Worm (Caenorhabditis elegans) whole organism, L1 larva: ENCODE data around the gene C42C1.19.

Source experiments
- F16B12.6 ChIP-seq: fragments of 150-350 bp; optimal IDR thresholded peaks from 2 replicates; lab custom pipeline; 2014; ENCODE audit warnings: missing biosample characterization, missing genetic modification characterization
- blmp-1 ChIP-seq: fragments of 150-350 bp; optimal IDR thresholded peaks from 2 replicates; lab custom pipeline; 2014; ENCODE audit warnings: missing biosample characterization, missing genetic modification characterization
- ceh-82 ChIP-seq, 3 experiments: fragments of 150-350 bp in 1 of 3; sonication (generic microtip) in 2 of 3; optimal IDR thresholded peaks; 2 replicates each; lab custom pipeline; 2014 to 2017; ENCODE audit warnings: missing biosample characterization in 3 of 3, missing genetic modification characterization in 3 of 3
- ceh-90 ChIP-seq: sonication (generic microtip); optimal IDR thresholded peaks from 2 replicates; lab custom pipeline; 2016; ENCODE audit warnings: missing genetic modification characterization, missing compliant biosample characterization
- dpl-1 ChIP-seq, 3 experiments: fragments of 150-350 bp in 2 of 3; sonication (generic microtip) in 1 of 3; optimal IDR thresholded peaks; 2 replicates each; lab custom pipeline; 2014 to 2017; ENCODE audit warnings: missing biosample characterization in 3 of 3, missing genetic modification characterization in 3 of 3, missing genetic modification reagents in 3 of 3
- dsc-1 ChIP-seq: sonication (generic microtip); optimal IDR thresholded peaks from 2 replicates; lab custom pipeline; 2016; ENCODE audit warnings: mild to moderate bottlenecking, missing genetic modification characterization, missing compliant biosample characterization
- efl-1 ChIP-seq, 4 experiments: fragments of 150-350 bp; optimal IDR thresholded peaks in 3 of 4; peaks in 1 of 4; 1 replicate in 1 of 4; 2 replicates in 3 of 4; lab custom pipeline; 2014; ENCODE audit warnings: missing biosample characterization in 2 of 4, missing genetic modification characterization in 2 of 4, missing genetic modification reagents in 2 of 4
- egl-27 ChIP-seq, 2 experiments: fragments of 150-350 bp in 1 of 2; sonication (generic microtip); optimal IDR thresholded peaks; 3 replicates each; lab custom pipeline; 2017 to 2018; ENCODE audit warnings: missing biosample characterization in 2 of 2, missing genetic modification characterization in 2 of 2, missing genetic modification reagents in 2 of 2
- elt-2 ChIP-seq: sonication (generic microtip); optimal IDR thresholded peaks from 2 replicates; lab custom pipeline; 2016; ENCODE audit warnings: missing genetic modification characterization, mild to moderate bottlenecking, inconsistent platforms, missing compliant biosample characterization, missing genetic modification reagents
- ets-5 ChIP-seq: fragments of 200-800 bp; sonication (Bioruptor generic); IDR thresholded peaks from 2 replicates; pipeline ENCODE4 v1.3.6; 2022; ENCODE audit warnings: missing genetic modification characterization, missing compliant biosample characterization
- fkh-4 ChIP-seq: sonication (generic microtip); optimal IDR thresholded peaks from 2 replicates; lab custom pipeline; 2016; ENCODE audit warnings: missing compliant biosample characterization, missing genetic modification characterization, borderline replicate concordance
- fkh-8 ChIP-seq: sonication (generic microtip); optimal IDR thresholded peaks from 2 replicates; lab custom pipeline; 2016; ENCODE audit warnings: mild to moderate bottlenecking, missing genetic modification characterization, missing compliant biosample characterization
- hlh-17 ChIP-seq: fragments of 200-800 bp; sonication (Bioruptor generic); optimal IDR thresholded peaks from 2 replicates; lab custom pipeline; 2018; ENCODE audit warnings: missing genetic modification characterization, mild to moderate bottlenecking, missing compliant biosample characterization, moderate library complexity, borderline replicate concordance
- hlh-4 ChIP-seq: sonication (generic microtip); optimal IDR thresholded peaks from 2 replicates; lab custom pipeline; 2016; ENCODE audit warnings: mild to moderate bottlenecking, missing genetic modification characterization, missing compliant biosample characterization
- irx-1 ChIP-seq: sonication (generic microtip); optimal IDR thresholded peaks from 2 replicates; lab custom pipeline; 2016; ENCODE audit warnings: missing genetic modification characterization, missing compliant biosample characterization
- lin-35 ChIP-seq, 2 experiments: fragments of 150-350 bp; optimal IDR thresholded peaks; 2 replicates each; lab custom pipeline; 2014; ENCODE audit warnings: missing biosample characterization in 2 of 2, missing genetic modification characterization in 2 of 2, missing genetic modification reagents in 2 of 2
- lsy-2 ChIP-seq, 2 experiments: fragments of 150-350 bp; optimal IDR thresholded peaks; 2 replicates each; lab custom pipeline; 2014; ENCODE audit warnings: missing biosample characterization in 2 of 2, missing genetic modification characterization in 2 of 2
- mdl-1 ChIP-seq, 2 experiments: fragments of 150-350 bp; optimal IDR thresholded peaks; 2 replicates each; lab custom pipeline; 2014 to 2017; ENCODE audit warnings: missing biosample characterization in 2 of 2, missing genetic modification characterization in 2 of 2, inconsistent platforms in 1 of 2
- mef-2 ChIP-seq: fragments of 150-350 bp; optimal IDR thresholded peaks from 2 replicates; lab custom pipeline; 2014; ENCODE audit warnings: missing biosample characterization, missing genetic modification characterization
- mep-1 ChIP-seq: fragments of 150-350 bp; optimal IDR thresholded peaks from 2 replicates; lab custom pipeline; 2014; ENCODE audit warnings: missing biosample characterization, missing genetic modification characterization
- nhr-84 ChIP-seq: sonication (generic microtip); optimal IDR thresholded peaks from 2 replicates; lab custom pipeline; 2017; ENCODE audit warnings: missing biosample characterization, missing genetic modification characterization
- rnt-1 ChIP-seq: sonication (generic microtip); optimal IDR thresholded peaks from 2 replicates; lab custom pipeline; 2016; ENCODE audit warnings: mild to moderate bottlenecking, missing genetic modification characterization, moderate library complexity, missing compliant biosample characterization
- skn-1 ChIP-seq: fragments of 150-350 bp; optimal IDR thresholded peaks from 2 replicates; lab custom pipeline; 2014; ENCODE audit warnings: missing biosample characterization, missing genetic modification characterization
- snpc-4 ChIP-seq: fragments of 150-350 bp; optimal IDR thresholded peaks from 2 replicates; lab custom pipeline; 2014; ENCODE audit warnings: missing biosample characterization, missing genetic modification characterization
- snu-23 ChIP-seq: sonication (generic microtip); optimal IDR thresholded peaks from 2 replicates; lab custom pipeline; 2016; ENCODE audit warnings: missing genetic modification characterization, missing compliant biosample characterization
- sup-37 ChIP-seq: fragments of 200-800 bp; sonication (Bioruptor generic); optimal IDR thresholded peaks from 2 replicates; lab custom pipeline; 2018; ENCODE audit warnings: mild to moderate bottlenecking, missing genetic modification characterization, missing compliant biosample characterization
- swsn-7 ChIP-seq: sonication (generic microtip); optimal IDR thresholded peaks from 2 replicates; lab custom pipeline; 2016; ENCODE audit warnings: missing genetic modification characterization, missing compliant biosample characterization
- xbp-1 ChIP-seq: sonication (generic microtip); optimal IDR thresholded peaks from 2 replicates; lab custom pipeline; 2016; ENCODE audit warnings: missing genetic modification characterization, missing compliant biosample characterization
- ztf-4 ChIP-seq: fragments of 150-350 bp; optimal IDR thresholded peaks from 2 replicates; lab custom pipeline; 2014; ENCODE audit warnings: missing biosample characterization, missing genetic modification characterization

C42C1.19 gene

ce11 chrIV:12282157-12282789 is at the start of gene C42C1.19, which contains the start of gene C42C1.12:
TSS of gene C42C1.19 (plus strand) at chrIV:12282739.
TSS of gene C42C1.12 (minus strand) at chrIV:12282207.
- peak; percentile 1 to 30 for TF ChIP-seq efl-1 (optimal IDR thresholded peaks at IDR 0.05; lab: Kevin White, UChicago)
- TF ChIP-seq efl-1 (GFP tag; optimal IDR thresholded peaks at IDR 0.05 in 1 of 2; lab: Kevin White, UChicago), result peak in 1 of 2 experiments; percentile 45
- TF ChIP-seq swsn-7 (tag; lab: Kevin White, UChicago), result peak; percentile 3
- TF ChIP-seq sup-37, result no peak
- TF ChIP-seq fkh-4 (tag; lab: Kevin White, UChicago), result no peak
- no peak for TF ChIP-seq mdl-1 (tag; optimal IDR thresholded peaks at IDR 0.05; lab: Kevin White, UChicago)
- peak; percentile 54 to 61 for TF ChIP-seq lsy-2 (tag; optimal IDR thresholded peaks at IDR 0.05; lab: Kevin White, UChicago)
- TF ChIP-seq ets-5 (GFP tag; lab: Robert Waterston, UW), result no peak
- no peak for TF ChIP-seq hlh-4 (tag; lab: Kevin White, UChicago)
- peak; percentile 1 to 14 for TF ChIP-seq lin-35 (GFP tag; optimal IDR thresholded peaks at IDR 0.05; lab: Kevin White, UChicago)
- TF ChIP-seq snpc-4 (tag; lab: Kevin White, UChicago), result no peak
- TF ChIP-seq irx-1 (tag; lab: Kevin White, UChicago), result no peak
- TF ChIP-seq egl-27 (tag; optimal IDR thresholded peaks at IDR 0.05; lab: Kevin White, UChicago), result no peak
- peak; percentile 32 for TF ChIP-seq xbp-1 (tag; lab: Kevin White, UChicago)
- TF ChIP-seq F16B12.6 (tag; lab: Kevin White, UChicago), result peak; percentile 82
- TF ChIP-seq dpl-1 (GFP tag; optimal IDR thresholded peaks at IDR 0.05; lab: Kevin White, UChicago), result peak in 1 of 3 experiments; percentile 39
- TF ChIP-seq ceh-90 (tag; lab: Kevin White, UChicago), result no peak
- TF ChIP-seq mep-1 (tag; lab: Kevin White, UChicago), result peak; percentile 53
- TF ChIP-seq blmp-1, result peak; percentile 15
- TF ChIP-seq ztf-4 (tag; lab: Kevin White, UChicago), result no peak

ce11 chrIV:12236011-12236410 is 46.5 kb upstream of the C42C1.19 start, which contains the start of gene sre-16:
TSS of gene sre-16 (minus strand) at chrIV:12236111.
- TF ChIP-seq ets-5 (GFP tag; lab: Robert Waterston, UW) (no peak), fkh-8 (tag; lab: Kevin White, UChicago) (peak; percentile 31)

- TF ChIP-seq nhr-84 (tag; lab: Kevin White, UChicago) (no peak), snu-23 (GFP tag; lab: Kevin White, UChicago) (no peak), fkh-4 (tag; lab: Kevin White, UChicago) (no peak)
These were observed 43.7 kb upstream of the C42C1.19 start, which contains the start of gene sre-19 for ce11 chrIV:12238851-12239250. TSS of gene sre-19 (minus strand) at chrIV:12238951.

ce11 chrIV:12244706-12245105 is 37.8 kb upstream of the C42C1.19 start, which contains the start of gene sre-15:
TSS of gene sre-15 (minus strand) at chrIV:12244806.
- TF ChIP-seq efl-1 (optimal IDR thresholded peaks at IDR 0.05; lab: Kevin White, UChicago) (no peak), efl-1 (GFP tag; optimal IDR thresholded peaks at IDR 0.05 in 1 of 2; lab: Kevin White, UChicago) (peak in 1 of 2 experiments; percentile 58), dsc-1 (tag; lab: Kevin White, UChicago) (peak; percentile 6), snpc-4 (tag; lab: Kevin White, UChicago) (no peak)

ce11 chrIV:12252579-12252978 is 30.0 kb upstream of the C42C1.19 start, which contains the start of gene dnj-26:
TSS of gene dnj-26 (minus strand) at chrIV:12252679.
- no peak for TF ChIP-seq mef-2
- no peak for TF ChIP-seq ceh-90 (tag; lab: Kevin White, UChicago)
- TF ChIP-seq skn-1 (tag; lab: Kevin White, UChicago), result no peak
- no peak for TF ChIP-seq elt-2
- no peak for TF ChIP-seq mep-1 (tag; lab: Kevin White, UChicago)
- no peak for TF ChIP-seq lsy-2 (tag; optimal IDR thresholded peaks at IDR 0.05; lab: Kevin White, UChicago)
- TF ChIP-seq efl-1 (optimal IDR thresholded peaks at IDR 0.05; lab: Kevin White, UChicago), result no peak
- peak in 1 of 2 experiments; percentile 59 for TF ChIP-seq efl-1 (GFP tag; optimal IDR thresholded peaks at IDR 0.05 in 1 of 2; lab: Kevin White, UChicago)

ce11 chrIV:12259161-12259870 is 23.2 kb upstream of the C42C1.19 start, which contains the start of gene Y39C12A.9:
TSS of gene Y39C12A.9 (minus strand) at chrIV:12259211.
- TF ChIP-seq hlh-17 (no peak), lsy-2 (tag; optimal IDR thresholded peaks at IDR 0.05; lab: Kevin White, UChicago) (peak in 1 of 2 experiments; percentile 49), rnt-1 (peak; percentile 53), ceh-82 (tag; optimal IDR thresholded peaks at IDR 0.05; lab: Kevin White, UChicago) (peak in 1 of 3 experiments; percentile 4), efl-1 (optimal IDR thresholded peaks at IDR 0.05; lab: Kevin White, UChicago) (peak in 1 of 2 experiments; percentile 44), efl-1 (GFP tag; optimal IDR thresholded peaks at IDR 0.05 in 1 of 2; lab: Kevin White, UChicago) (no peak), fkh-8 (tag; lab: Kevin White, UChicago) (no peak), dpl-1 (GFP tag; optimal IDR thresholded peaks at IDR 0.05; lab: Kevin White, UChicago) (peak in 1 of 3 experiments; percentile 20)
